Fruit fly (Drosophila melanogaster): ENCODE measurements around the gene Tom40.

The Tom40 gene

dm6 chrX:7708942-7709707 lies 27.6 kb upstream of the Tom40 start, which contains the start of gene CHES-1-like:
Gene CHES-1-like, minus strand, starts transcription at chrX:7709385.
- TF ChIP-seq CG1620 (GFP tag; optimal IDR thresholded peaks at IDR 0.05) (peak; percentile 84), CG5204 (GFP tag; optimal IDR thresholded peaks at IDR 0.05) (peak; percentile 85), CG14711 (tag; optimal IDR thresholded peaks at IDR 0.05) (peak; percentile 75), Mnt (GFP tag; optimal IDR thresholded peaks at IDR 0.05) (peak; percentile 72), CG33017 (tag; optimal IDR thresholded peaks at IDR 0.05) (peak; percentile 74), pad (GFP tag; optimal IDR thresholded peaks at IDR 0.05) (peak; percentile 84), Hr96 (GFP tag; optimal IDR thresholded peaks at IDR 0.05) (peak; percentile 93), ovo (GFP tag; optimal IDR thresholded peaks at IDR 0.05) (peak; percentile 61), CG12768 (GFP tag; optimal IDR thresholded peaks at IDR 0.05) (peak; percentile 63), cnc (optimal IDR thresholded peaks at IDR 0.05) (no peak), CG11617 (GFP tag; optimal IDR thresholded peaks at IDR 0.05) (peak; percentile 93), cic (GFP tag; optimal IDR thresholded peaks at IDR 0.05) (peak; percentile 70), toe (GFP tag; optimal IDR thresholded peaks at IDR 0.05) (peak; percentile 72), Clk (GFP tag; optimal IDR thresholded peaks at IDR 0.05) (peak; percentile 66), bab1 (GFP tag; optimal IDR thresholded peaks at IDR 0.05) (peak; percentile 91), Crg-1 (GFP tag; optimal IDR thresholded peaks at IDR 0.05) (peak; percentile 76), kay (GFP tag; ENCODE audit: borderline replicate concordance) (peak; percentile 51), CG7101 (tag; optimal IDR thresholded peaks at IDR 0.05) (peak; percentile 86), tj (GFP tag; optimal IDR thresholded peaks at IDR 0.05) (peak; percentile 89), CG7045 (GFP tag; optimal IDR thresholded peaks at IDR 0.05) (peak; percentile 75)

dm6 chrX:7709708-7710438 lies 26.8 kb upstream of the Tom40 start:
- TF ChIP-seq Clk (GFP tag; optimal IDR thresholded peaks at IDR 0.05) (no peak), CG7045 (GFP tag; optimal IDR thresholded peaks at IDR 0.05) (no peak), cnc (optimal IDR thresholded peaks at IDR 0.05) (no peak), cic (GFP tag; optimal IDR thresholded peaks at IDR 0.05) (no peak), Mnt (GFP tag; optimal IDR thresholded peaks at IDR 0.05) (peak; percentile 14), toe (GFP tag; optimal IDR thresholded peaks at IDR 0.05) (no peak), bab1 (GFP tag; optimal IDR thresholded peaks at IDR 0.05) (no peak), tj (GFP tag; optimal IDR thresholded peaks at IDR 0.05) (no peak), Crg-1 (GFP tag; optimal IDR thresholded peaks at IDR 0.05) (no peak), CG12768 (GFP tag; optimal IDR thresholded peaks at IDR 0.05) (no peak), kay (GFP tag; ENCODE audit: borderline replicate concordance) (peak; percentile 66), CG11617 (GFP tag; optimal IDR thresholded peaks at IDR 0.05) (no peak), ovo (GFP tag; optimal IDR thresholded peaks at IDR 0.05) (peak; percentile 84), pad (GFP tag; optimal IDR thresholded peaks at IDR 0.05) (peak; percentile 87), CG33017 (tag; optimal IDR thresholded peaks at IDR 0.05) (no peak), CG5204 (GFP tag; optimal IDR thresholded peaks at IDR 0.05) (no peak), Hr96 (GFP tag; optimal IDR thresholded peaks at IDR 0.05) (no peak), CG14711 (tag; optimal IDR thresholded peaks at IDR 0.05) (no peak), CG1620 (GFP tag; optimal IDR thresholded peaks at IDR 0.05) (no peak), CG7101 (tag; optimal IDR thresholded peaks at IDR 0.05) (no peak)

DNA sequence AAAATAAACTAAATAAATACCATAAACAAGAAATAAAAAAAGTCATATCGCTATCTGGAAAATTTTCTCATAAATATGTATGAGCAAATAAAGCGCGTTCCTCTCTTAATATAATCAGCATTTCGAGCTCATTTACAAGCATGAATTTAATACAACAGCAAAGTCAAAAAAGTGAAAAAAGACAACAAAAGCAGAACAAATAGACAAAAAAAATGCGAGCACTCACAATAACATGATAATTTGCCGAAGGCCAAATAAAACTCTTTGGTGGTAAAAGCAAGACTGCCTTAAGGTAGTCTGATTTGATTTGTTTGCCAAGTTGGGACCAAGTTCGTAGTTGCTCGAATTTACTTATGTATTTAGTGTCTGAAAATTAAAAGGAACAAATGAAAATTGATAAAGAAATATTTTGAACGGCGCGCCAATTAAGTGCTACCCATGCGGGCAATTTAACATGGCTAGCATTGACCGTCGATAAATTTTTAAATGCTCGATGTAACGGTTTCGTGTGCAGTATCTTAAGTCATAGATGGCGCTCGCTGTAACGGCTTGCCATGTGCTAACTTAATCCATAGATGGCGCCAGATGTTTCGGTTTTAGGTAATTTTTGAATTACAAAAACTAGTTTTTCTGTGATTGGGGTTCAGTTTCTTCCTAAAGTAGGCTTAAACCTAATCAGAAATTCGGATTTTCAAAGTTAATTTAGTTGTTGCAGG lies 26.1 kb upstream of the Tom40 start:
- TF ChIP-seq Clk (GFP tag; optimal IDR thresholded peaks at IDR 0.05) = no peak
- TF ChIP-seq pad (GFP tag; optimal IDR thresholded peaks at IDR 0.05) = peak; percentile 34
- TF ChIP-seq Crg-1 (GFP tag; optimal IDR thresholded peaks at IDR 0.05) = peak; percentile 20
- TF ChIP-seq toe (GFP tag; optimal IDR thresholded peaks at IDR 0.05) = no peak
- no peak for TF ChIP-seq CG11617 (GFP tag; optimal IDR thresholded peaks at IDR 0.05)
- TF ChIP-seq CG7101 (tag; optimal IDR thresholded peaks at IDR 0.05) = peak; percentile 38
- peak; percentile 85 for TF ChIP-seq kay (GFP tag; ENCODE audit: borderline replicate concordance)
- TF ChIP-seq CG7045 (GFP tag; optimal IDR thresholded peaks at IDR 0.05) = no peak
- TF ChIP-seq ovo (GFP tag; optimal IDR thresholded peaks at IDR 0.05) = peak; percentile 81
- no peak for TF ChIP-seq CG33017 (tag; optimal IDR thresholded peaks at IDR 0.05)
- TF ChIP-seq CG5204 (GFP tag; optimal IDR thresholded peaks at IDR 0.05) = no peak
- TF ChIP-seq bab1 (GFP tag; optimal IDR thresholded peaks at IDR 0.05) = no peak
- peak; percentile 67 for TF ChIP-seq CG1620 (GFP tag; optimal IDR thresholded peaks at IDR 0.05)
- TF ChIP-seq CG12768 (GFP tag; optimal IDR thresholded peaks at IDR 0.05) = no peak
- no peak for TF ChIP-seq cnc (optimal IDR thresholded peaks at IDR 0.05)
- TF ChIP-seq tj (GFP tag; optimal IDR thresholded peaks at IDR 0.05) = peak; percentile 18
- TF ChIP-seq cic (GFP tag; optimal IDR thresholded peaks at IDR 0.05) = no peak
- TF ChIP-seq Hr96 (GFP tag; optimal IDR thresholded peaks at IDR 0.05) = peak; percentile 26
- TF ChIP-seq CG14711 (tag; optimal IDR thresholded peaks at IDR 0.05) = no peak
- TF ChIP-seq Mnt (GFP tag; optimal IDR thresholded peaks at IDR 0.05) = peak; percentile 81

dm6 chrX:7715433-7715832 lies 21.3 kb upstream of the Tom40 start:
- no peak for TF ChIP-seq ovo (GFP tag; optimal IDR thresholded peaks at IDR 0.05)
- TF ChIP-seq Crg-1 (GFP tag; optimal IDR thresholded peaks at IDR 0.05) = no peak
- no peak for TF ChIP-seq CG7101 (tag; optimal IDR thresholded peaks at IDR 0.05)
- no peak for TF ChIP-seq CG14711 (tag; optimal IDR thresholded peaks at IDR 0.05)
- no peak for TF ChIP-seq bab1 (GFP tag; optimal IDR thresholded peaks at IDR 0.05)
- no peak for TF ChIP-seq CG1620 (GFP tag; optimal IDR thresholded peaks at IDR 0.05)
- no peak for TF ChIP-seq Clk (GFP tag; optimal IDR thresholded peaks at IDR 0.05)
- TF ChIP-seq CG33017 (tag; optimal IDR thresholded peaks at IDR 0.05) = no peak
- TF ChIP-seq CG7045 (GFP tag; optimal IDR thresholded peaks at IDR 0.05) = no peak
- no peak for TF ChIP-seq kay (GFP tag; ENCODE audit: borderline replicate concordance)
- no peak for TF ChIP-seq Hr96 (GFP tag; optimal IDR thresholded peaks at IDR 0.05)
- no peak for TF ChIP-seq toe (GFP tag; optimal IDR thresholded peaks at IDR 0.05)
- TF ChIP-seq Mnt (GFP tag; optimal IDR thresholded peaks at IDR 0.05) = no peak
